Fruit fly (Drosophila melanogaster) whole organism, prepupa: ENCODE data around the gene EloB.

Source experiments
- Blimp-1 ChIP-seq: fragments of 200-800 bp; sonication (Bioruptor generic); optimal IDR thresholded peaks from 3 replicates; lab custom pipeline; 2017; ENCODE audit warnings: missing biosample characterization, missing genetic modification characterization, mild to moderate bottlenecking, moderate library complexity, missing genetic modification reagents
- CG10631 ChIP-seq: fragments of 200-800 bp; sonication (Bioruptor generic); optimal IDR thresholded peaks from 2 replicates; lab custom pipeline; 2016; ENCODE audit warnings: missing biosample characterization, missing genetic modification characterization
- CG10669 ChIP-seq: fragments of 200-800 bp; sonication (Bioruptor generic); optimal IDR thresholded peaks from 3 replicates; lab custom pipeline; 2018; ENCODE audit warnings: missing biosample characterization, mild to moderate bottlenecking, missing genetic modification characterization, moderate library complexity
- CG11294 ChIP-seq: fragments of 200-800 bp; sonication (Bioruptor generic); IDR thresholded peaks from 2 replicates; pipeline ENCODE4 v1.3.6; 2022; ENCODE audit warnings: missing biosample characterization, missing genetic modification characterization
- CG11902 ChIP-seq: fragments of 200-800 bp; sonication (Bioruptor generic); optimal IDR thresholded peaks from 3 replicates; lab custom pipeline; 2016; ENCODE audit warnings: missing biosample characterization, missing genetic modification characterization
- CG15336 ChIP-seq: fragments of 200-800 bp; sonication (Bioruptor generic); IDR thresholded peaks from 2 replicates; pipeline ENCODE4 v1.3.6; 2022; ENCODE audit warnings: missing biosample characterization, missing genetic modification characterization
- CG1621 ChIP-seq: fragments of 200-800 bp; sonication (Bioruptor generic); optimal IDR thresholded peaks from 3 replicates; lab custom pipeline; 2018; ENCODE audit warnings: missing biosample characterization, mild to moderate bottlenecking, missing genetic modification characterization
- CG16779 ChIP-seq: fragments of 200-800 bp; sonication (Bioruptor generic); optimal IDR thresholded peaks from 3 replicates; lab custom pipeline; 2017; ENCODE audit warnings: missing biosample characterization, mild to moderate bottlenecking, missing genetic modification characterization
- CG31627 ChIP-seq: fragments of 200-800 bp; sonication (Bioruptor generic); optimal IDR thresholded peaks from 3 replicates; lab custom pipeline; 2016; ENCODE audit warnings: missing biosample characterization, missing genetic modification characterization
- CG32006 ChIP-seq: fragments of 200-800 bp; sonication (Bioruptor generic); optimal IDR thresholded peaks from 3 replicates; lab custom pipeline; 2017; ENCODE audit warnings: missing biosample characterization, mild to moderate bottlenecking, missing genetic modification characterization
- CG34406 ChIP-seq: fragments of 200-800 bp; sonication (Bioruptor generic); optimal IDR thresholded peaks from 3 replicates; lab custom pipeline; 2016; ENCODE audit warnings: missing biosample characterization, missing genetic modification characterization
- CG6163 ChIP-seq: fragments of 200-800 bp; sonication (Bioruptor generic); IDR thresholded peaks from 3 replicates; pipeline ENCODE4 v1.3.6; 2022; ENCODE audit warnings: missing biosample characterization, missing genetic modification characterization
- CG6276 ChIP-seq: fragments of 200-800 bp; sonication (Bioruptor generic); optimal IDR thresholded peaks from 2 replicates; lab custom pipeline; 2017; ENCODE audit warnings: missing biosample characterization, mild to moderate bottlenecking, missing genetic modification characterization
- CG6792 ChIP-seq: fragments of 200-800 bp; sonication (Bioruptor generic); optimal IDR thresholded peaks from 3 replicates; lab custom pipeline; 2016; ENCODE audit warnings: missing biosample characterization, missing genetic modification characterization
- CG7368 ChIP-seq: fragments of 200-800 bp; sonication (Bioruptor generic); optimal IDR thresholded peaks from 3 replicates; lab custom pipeline; 2016; ENCODE audit warnings: missing biosample characterization, missing genetic modification characterization
- CG8119 ChIP-seq: fragments of 200-800 bp; sonication (Bioruptor generic); IDR thresholded peaks from 3 replicates; pipeline ENCODE4 v1.3.6; 2022; ENCODE audit warnings: missing biosample characterization, missing genetic modification characterization
- CG8319 ChIP-seq: fragments of 200-800 bp; sonication (Bioruptor generic); optimal IDR thresholded peaks from 3 replicates; lab custom pipeline; 2016; ENCODE audit warnings: missing biosample characterization, missing genetic modification characterization
- CG8632 ChIP-seq: fragments of 200-800 bp; sonication (Bioruptor generic); optimal IDR thresholded peaks from 3 replicates; lab custom pipeline; 2016; ENCODE audit warnings: missing biosample characterization, missing genetic modification characterization
- CG9139 ChIP-seq: fragments of 200-800 bp; sonication (Bioruptor generic); optimal IDR thresholded peaks from 3 replicates; lab custom pipeline; 2017; ENCODE audit warnings: missing biosample characterization, mild to moderate bottlenecking, missing genetic modification characterization
- Eip75B ChIP-seq: fragments of 200-800 bp; sonication (Bioruptor generic); optimal IDR thresholded peaks from 3 replicates; lab custom pipeline; 2016; ENCODE audit warnings: missing biosample characterization, missing genetic modification characterization
- Eip78C ChIP-seq: fragments of 200-800 bp; sonication (Bioruptor generic); peaks from one replicate; lab custom pipeline; 2016; ENCODE audit warnings: missing biosample characterization, missing genetic modification characterization
- Eip93F ChIP-seq: fragments of 200-800 bp; sonication (Bioruptor generic); optimal IDR thresholded peaks from 2 replicates; lab custom pipeline; 2016; ENCODE audit warnings: missing biosample characterization, mild to moderate bottlenecking, missing genetic modification characterization
- Ets21C ChIP-seq: fragments of 200-800 bp; sonication (Bioruptor generic); optimal IDR thresholded peaks from 3 replicates; lab custom pipeline; 2016; ENCODE audit warnings: missing biosample characterization, missing genetic modification characterization
- Gug ChIP-seq: fragments of 200-800 bp; sonication (Bioruptor generic); IDR thresholded peaks from 2 replicates; pipeline ENCODE4 v1.3.6; 2022; ENCODE audit warnings: missing biosample characterization, missing genetic modification characterization
- Hr39 ChIP-seq: fragments of 200-800 bp; sonication (Bioruptor generic); optimal IDR thresholded peaks from 2 replicates; lab custom pipeline; 2016; ENCODE audit warnings: missing biosample characterization, missing genetic modification characterization
- Hr4 ChIP-seq: fragments of 200-800 bp; sonication (Bioruptor generic); optimal IDR thresholded peaks from 3 replicates; lab custom pipeline; 2016; ENCODE audit warnings: missing biosample characterization, missing genetic modification characterization
- OdsH ChIP-seq: fragments of 200-800 bp; sonication (Bioruptor generic); optimal IDR thresholded peaks from 3 replicates; lab custom pipeline; 2016; ENCODE audit warnings: missing biosample characterization, missing genetic modification characterization
- Sox102F ChIP-seq: fragments of 200-800 bp; sonication (Bioruptor generic); optimal IDR thresholded peaks from 2 replicates; lab custom pipeline; 2016; ENCODE audit warnings: missing biosample characterization, mild to moderate bottlenecking, missing genetic modification characterization
- Sox14 ChIP-seq: fragments of 200-800 bp; sonication (Bioruptor generic); optimal IDR thresholded peaks from 3 replicates; lab custom pipeline; 2016; ENCODE audit warnings: missing biosample characterization, missing genetic modification characterization
- Sox15 ChIP-seq: fragments of 200-800 bp; sonication (Bioruptor generic); optimal IDR thresholded peaks from 3 replicates; lab custom pipeline; 2016; ENCODE audit warnings: missing biosample characterization, missing genetic modification characterization
- acj6 ChIP-seq: fragments of 200-800 bp; sonication (Bioruptor generic); optimal IDR thresholded peaks from 3 replicates; lab custom pipeline; 2016; ENCODE audit warnings: missing biosample characterization, missing genetic modification characterization
- cyc ChIP-seq: fragments of 200-800 bp; sonication (Bioruptor generic); optimal IDR thresholded peaks from 3 replicates; lab custom pipeline; 2016; ENCODE audit warnings: missing biosample characterization, missing genetic modification characterization
- dac ChIP-seq: fragments of 200-800 bp; sonication (Bioruptor generic); optimal IDR thresholded peaks from 2 replicates; lab custom pipeline; 2017; ENCODE audit warnings: missing biosample characterization, mild to moderate bottlenecking, missing genetic modification characterization
- dsx ChIP-seq: fragments of 200-800 bp; optimal IDR thresholded peaks from 3 replicates; lab custom pipeline; 2019; ENCODE audit warnings: missing biosample characterization, mild to moderate bottlenecking, missing genetic modification characterization, moderate library complexity; ENCODE audit not compliant: poor library complexity, severe bottlenecking
- eg ChIP-seq: fragments of 200-800 bp; sonication (Bioruptor generic); IDR thresholded peaks from 3 replicates; pipeline ENCODE4 v1.3.6; 2022; ENCODE audit warnings: missing biosample characterization, missing genetic modification characterization
- esn ChIP-seq: fragments of 200-800 bp; sonication (Bioruptor generic); optimal IDR thresholded peaks from 2 replicates; lab custom pipeline; 2016; ENCODE audit warnings: missing biosample characterization, mild to moderate bottlenecking, missing genetic modification characterization, moderate library complexity
- fd59A ChIP-seq: fragments of 200-800 bp; sonication (Bioruptor generic); optimal IDR thresholded peaks from 2 replicates; lab custom pipeline; 2017; ENCODE audit warnings: missing biosample characterization, mild to moderate bottlenecking, missing genetic modification characterization, missing genetic modification reagents
- fd85E ChIP-seq: fragments of 200-800 bp; sonication (Bioruptor generic); optimal IDR thresholded peaks from 3 replicates; lab custom pipeline; 2016; ENCODE audit warnings: missing biosample characterization, missing genetic modification characterization
- lz ChIP-seq: fragments of 200-800 bp; sonication (Bioruptor generic); optimal IDR thresholded peaks from 3 replicates; lab custom pipeline; 2016; ENCODE audit warnings: missing biosample characterization, missing genetic modification characterization
- net ChIP-seq: fragments of 200-800 bp; sonication (Bioruptor generic); optimal IDR thresholded peaks from 3 replicates; lab custom pipeline; 2016; ENCODE audit warnings: missing biosample characterization, missing genetic modification characterization
- pdm3 ChIP-seq: fragments of 200-800 bp; sonication (Bioruptor generic); optimal IDR thresholded peaks from 3 replicates; lab custom pipeline; 2016; ENCODE audit warnings: missing biosample characterization, missing genetic modification characterization
- salr ChIP-seq, 2 experiments: fragments of 200-800 bp; sonication (Bioruptor generic); optimal IDR thresholded peaks; 3 replicates each; lab custom pipeline; 2016 to 2018; ENCODE audit warnings: missing biosample characterization in 2 of 2, missing genetic modification characterization in 2 of 2, mild to moderate bottlenecking in 1 of 2
- svp ChIP-seq: fragments of 200-800 bp; sonication (Bioruptor generic); peaks from one replicate; lab custom pipeline; 2016; ENCODE audit warnings: missing biosample characterization, missing genetic modification characterization
- vri ChIP-seq: fragments of 200-800 bp; sonication (Bioruptor generic); optimal IDR thresholded peaks from 3 replicates; lab custom pipeline; 2016; ENCODE audit warnings: missing biosample characterization, mild to moderate bottlenecking, missing genetic modification characterization

The EloB gene

dm6 chr3R:20595145-20595812, 15.6 kb upstream of the EloB start:
- TF ChIP-seq CG10669 (no peak), CG11294 (GFP tag; lab: Robert Waterston, UW) (no peak), Sox14 (no peak), salr (GFP tag; optimal IDR thresholded peaks at IDR 0.05; lab: Kevin White, UChicago) (peak in 1 of 2 experiments; percentile 5), dac (GFP tag; lab: Kevin White, UChicago) (no peak), CG9139 (GFP tag; lab: Kevin White, UChicago) (no peak), CG32006 (peak; percentile 27), CG7368 (GFP tag; lab: Kevin White, UChicago) (no peak), CG10631 (GFP tag; lab: Kevin White, UChicago) (no peak), CG11902 (GFP tag; lab: Kevin White, UChicago) (no peak), CG6276 (GFP tag; lab: Kevin White, UChicago) (peak; percentile 12), Sox102F (GFP tag; lab: Kevin White, UChicago) (no peak), CG34406 (GFP tag; lab: Kevin White, UChicago) (no peak), Eip78C (GFP tag; lab: Kevin White, UChicago) (peak; percentile 66), CG8632 (GFP tag; lab: Kevin White, UChicago) (no peak), acj6 (GFP tag; lab: Kevin White, UChicago) (no peak)

- TF ChIP-seq OdsH (GFP tag; lab: Kevin White, UChicago), result peak; percentile 89
- TF ChIP-seq dac (GFP tag; lab: Kevin White, UChicago), result peak; percentile 70
- peak; percentile 65 for TF ChIP-seq Sox102F (GFP tag; lab: Kevin White, UChicago)
- TF ChIP-seq Eip75B (GFP tag; lab: Kevin White, UChicago), result peak; percentile 72
- peak; percentile 74 for TF ChIP-seq Gug (GFP tag; lab: Robert Waterston, UW)
- peak; percentile 73 for TF ChIP-seq Sox15
- peak; percentile 93 for TF ChIP-seq dsx (GFP tag; lab: Kevin White, UChicago)
- TF ChIP-seq Sox14, result peak; percentile 78
- TF ChIP-seq svp (GFP tag; lab: Kevin White, UChicago), result peak; percentile 85
- TF ChIP-seq CG9139 (GFP tag; lab: Kevin White, UChicago), result peak; percentile 88
- TF ChIP-seq CG32006, result peak; percentile 91
- TF ChIP-seq CG15336 (GFP tag; lab: Robert Waterston, UW), result peak; percentile 95
- peak; percentile 88 for TF ChIP-seq CG6792
- TF ChIP-seq Hr4, result peak; percentile 63
- TF ChIP-seq Eip93F (GFP tag; lab: Kevin White, UChicago), result peak; percentile 67
- peak; percentile 80 for TF ChIP-seq fd59A
- TF ChIP-seq CG8632 (GFP tag; lab: Kevin White, UChicago), result peak; percentile 92
- peak; percentile 54 for TF ChIP-seq vri (GFP tag; lab: Kevin White, UChicago)
- TF ChIP-seq CG16779, result peak; percentile 89
- TF ChIP-seq cyc (GFP tag; lab: Kevin White, UChicago), result peak; percentile 74
- TF ChIP-seq pdm3 (GFP tag; lab: Kevin White, UChicago), result peak; percentile 68
- peak; percentile 78 for TF ChIP-seq CG7368 (GFP tag; lab: Kevin White, UChicago)
- peak; percentile 31 for TF ChIP-seq Ets21C
- peak; percentile 84 for TF ChIP-seq CG6163 (GFP tag; lab: Robert Waterston, UW)
- peak; percentile 59 for TF ChIP-seq CG8319 (GFP tag; lab: Kevin White, UChicago)
- TF ChIP-seq esn (GFP tag; lab: Kevin White, UChicago), result peak; percentile 86
- peak; percentile 69 for TF ChIP-seq fd85E (GFP tag; lab: Kevin White, UChicago)
- TF ChIP-seq CG6276 (GFP tag; lab: Kevin White, UChicago), result peak; percentile 69
- peak; percentile 49 for TF ChIP-seq Hr39
- peak; percentile 85 for TF ChIP-seq CG10669
- TF ChIP-seq eg, result peak; percentile 75
- TF ChIP-seq lz (GFP tag; lab: Kevin White, UChicago), result peak; percentile 68
- TF ChIP-seq Blimp-1, result peak; percentile 90
- peak; percentile 94 for TF ChIP-seq CG8119
- TF ChIP-seq CG11902 (GFP tag; lab: Kevin White, UChicago), result peak; percentile 73
- peak; percentile 93 for TF ChIP-seq CG34406 (GFP tag; lab: Kevin White, UChicago)
- peak; percentile 65 for TF ChIP-seq CG1621
- TF ChIP-seq CG11294 (GFP tag; lab: Robert Waterston, UW), result peak; percentile 62; the same call in 1 of the 2 replicates
- TF ChIP-seq CG31627 (GFP tag; lab: Kevin White, UChicago), result peak; percentile 42
- TF ChIP-seq net (GFP tag; lab: Kevin White, UChicago), result peak; percentile 81
These were observed 14.8 kb upstream of the EloB start for dm6 chr3R:20594194-20595144.
